Fruit fly (Drosophila melanogaster): ENCODE data around the gene Ada.

Gene Ada

dm6 chr3R:9057398-9058058, 7.5 kb upstream of the Ada start (continued):
- TF ChIP-seq esg (GFP tag; conservative IDR thresholded peaks at IDR 0.05) = no peak
- peak in 1 of 2 experiments; percentile 81 for TF ChIP-seq insv (GFP tag; optimal IDR thresholded peaks at IDR 0.05)
- TF ChIP-seq CG7556 (GFP tag; optimal IDR thresholded peaks at IDR 0.05) = peak; percentile 100
- no peak for TF ChIP-seq zen2 (GFP tag; IDR thresholded peaks at IDR 0.05; ENCODE audit: partially characterized antibody)
- TF ChIP-seq psq (GFP tag; optimal IDR thresholded peaks at IDR 0.05) = peak; percentile 87
- TF ChIP-seq CG10147 (GFP tag; optimal IDR thresholded peaks at IDR 0.05) = peak; percentile 99
- TF ChIP-seq bsh (GFP tag; optimal IDR thresholded peaks at IDR 0.05) = peak; percentile 87 to 98
- no peak for TF ChIP-seq br (optimal IDR thresholded peaks at IDR 0.05)
- TF ChIP-seq ro (GFP tag; IDR thresholded peaks at IDR 0.05) = no peak
- TF ChIP-seq CTCF (GFP tag; optimal IDR thresholded peaks at IDR 0.05) = peak; percentile 63
- TF ChIP-seq CG34224 (GFP tag; IDR thresholded peaks at IDR 0.05; ENCODE audit: partially characterized antibody) = no peak

dm6 chr3R:9062756-9063155, 2.2 kb upstream of the Ada start:
- no peak for TF ChIP-seq hkb (optimal IDR thresholded peaks at IDR 0.05)
- TF ChIP-seq hkb (GFP tag; IDR thresholded peaks at IDR 0.05) = peak; percentile 18; the same call in 1 of the 2 replicates
- 0 out of 2 replicates have a peak, but pooled peaks have one; percentile 29 for TF ChIP-seq ara (GFP tag; IDR thresholded peaks at IDR 0.05)
- TF ChIP-seq CG11093 (GFP tag; IDR thresholded peaks at IDR 0.05) = no peak
- no peak for TF ChIP-seq CG13424 (tag; optimal IDR thresholded peaks at IDR 0.05)
- TF ChIP-seq tin (GFP tag; optimal IDR thresholded peaks at IDR 0.05) = no peak
- TF ChIP-seq bsh (GFP tag; optimal IDR thresholded peaks at IDR 0.05) = peak in 1 of 2 experiments; percentile 5
- TF ChIP-seq CG16863 (GFP tag; optimal IDR thresholded peaks at IDR 0.05) = no peak
- TF ChIP-seq CG30403 (GFP tag; optimal IDR thresholded peaks at IDR 0.05) = no peak
- TF ChIP-seq gsb (GFP tag; IDR thresholded peaks at IDR 0.05) = no peak
- no peak for TF ChIP-seq CG9876 (GFP tag; optimal IDR thresholded peaks at IDR 0.05)
- TF ChIP-seq Taf1 (GFP tag; IDR thresholded peaks at IDR 0.05) = no peak
- no peak for TF ChIP-seq CG7372 (GFP tag; IDR thresholded peaks at IDR 0.05)
- TF ChIP-seq CG8359 (GFP tag; optimal IDR thresholded peaks at IDR 0.05; ENCODE audit: borderline replicate concordance) = no peak
- TF ChIP-seq cg (GFP tag; optimal IDR thresholded peaks at IDR 0.05) = no peak
- no peak for TF ChIP-seq Nf-YB (GFP tag; optimal IDR thresholded peaks at IDR 0.05)
- no peak for TF ChIP-seq Hand (GFP tag; optimal IDR thresholded peaks at IDR 0.05)
- no peak for TF ChIP-seq Opbp (GFP tag; IDR thresholded peaks at IDR 0.05; ENCODE audit: partially characterized antibody)
- no peak for TF ChIP-seq gce (GFP tag; IDR thresholded peaks at IDR 0.05)
- peak; percentile 29; the same call in 1 of the 2 replicates for TF ChIP-seq CG17328 (GFP tag; IDR thresholded peaks at IDR 0.05)
- no peak for TF ChIP-seq Fer3 (tag; optimal IDR thresholded peaks at IDR 0.05)
- no peak for TF ChIP-seq CG11456 (GFP tag; IDR thresholded peaks at IDR 0.05)
- TF ChIP-seq lilli (GFP tag; optimal IDR thresholded peaks at IDR 0.05) = no peak
- no peak for TF ChIP-seq CG15011 (GFP tag; optimal IDR thresholded peaks at IDR 0.05)
- no peak for TF ChIP-seq emc (GFP tag; optimal IDR thresholded peaks at IDR 0.05)
- TF ChIP-seq CG32532 (GFP tag; IDR thresholded peaks at IDR 0.05) = peak; percentile 34; the same call in 1 of the 2 replicates
- TF ChIP-seq HLH4C (GFP tag; IDR thresholded peaks at IDR 0.05; ENCODE audit: partially characterized antibody) = no peak
- no peak for TF ChIP-seq Trl (optimal IDR thresholded peaks at IDR 0.05)
- TF ChIP-seq Trl (GFP tag; optimal IDR thresholded peaks at IDR 0.05) = no peak
- TF ChIP-seq dmrt99B (tag; optimal IDR thresholded peaks at IDR 0.05) = no peak
- TF ChIP-seq ranshi (GFP tag; IDR thresholded peaks at IDR 0.05) = no peak
- no peak for TF ChIP-seq Hr51 (GFP tag; optimal IDR thresholded peaks at IDR 0.05)
- TF ChIP-seq kni (GFP tag; optimal IDR thresholded peaks at IDR 0.05) = no peak
- TF ChIP-seq CG7928 (GFP tag; optimal IDR thresholded peaks at IDR 0.05) = no peak
- no peak for TF ChIP-seq vvl (GFP tag; IDR thresholded peaks at IDR 0.05)
- no peak for TF ChIP-seq CG31388 (GFP tag; optimal IDR thresholded peaks at IDR 0.05)
- TF ChIP-seq ase (GFP tag; IDR thresholded peaks at IDR 0.05) = 0 out of 3 replicates have a peak, but pooled peaks have one; percentile 24
- no peak for TF ChIP-seq stwl (tag; optimal IDR thresholded peaks at IDR 0.05)
- no peak for TF ChIP-seq Sry-δ (GFP tag; optimal IDR thresholded peaks at IDR 0.05)
- TF ChIP-seq Stat92E (GFP tag; optimal IDR thresholded peaks at IDR 0.05) = no peak
